Fruit fly (Drosophila melanogaster): ENCODE results near the gene CG4281.
A peak's percentile ranks its signal among the peaks of the same experiment; 100 is the strongest.

Gene CG4281

dm6 chrX:2050070-2050899 is 14.7 kb downstream of the CG4281 start, which contains the start of gene moody (continued):
- TF ChIP-seq CG3919 (GFP tag; optimal IDR thresholded peaks at IDR 0.05) (peak; percentile 96), ss (GFP tag; optimal IDR thresholded peaks at IDR 0.05) (peak; percentile 88 to 92), CG16779 (tag; optimal IDR thresholded peaks at IDR 0.05) (peak; percentile 95), CG6854 (GFP tag; optimal IDR thresholded peaks at IDR 0.05) (peak; percentile 80), Smox (GFP tag; optimal IDR thresholded peaks at IDR 0.05) (peak; percentile 92), CG6792 (GFP tag; optimal IDR thresholded peaks at IDR 0.05) (peak; percentile 96), fd59A (GFP tag; optimal IDR thresholded peaks at IDR 0.05) (peak; percentile 87), CG6808 (GFP tag; optimal IDR thresholded peaks at IDR 0.05) (peak; percentile 89), OdsH (GFP tag; optimal IDR thresholded peaks at IDR 0.05) (peak; percentile 90), Ets96B (tag; optimal IDR thresholded peaks at IDR 0.05) (peak; percentile 88), cyc (GFP tag; optimal IDR thresholded peaks at IDR 0.05) (peak; percentile 95), CG6163 (GFP tag; IDR thresholded peaks at IDR 0.05) (peak; percentile 99), eg (GFP tag; IDR thresholded peaks at IDR 0.05) (peak; percentile 99), net (GFP tag; optimal IDR thresholded peaks at IDR 0.05) (peak; percentile 95), spab (GFP tag; optimal IDR thresholded peaks at IDR 0.05) (peak; percentile 82), Eip93F (GFP tag; optimal IDR thresholded peaks at IDR 0.05) (peak; percentile 74), CG11902 (GFP tag; optimal IDR thresholded peaks at IDR 0.05) (peak; percentile 94), Blimp-1 (GFP tag; optimal IDR thresholded peaks at IDR 0.05) (peak; percentile 86), CG32006 (GFP tag; optimal IDR thresholded peaks at IDR 0.05) (peak; percentile 94), Met (GFP tag; optimal IDR thresholded peaks at IDR 0.05) (peak; percentile 91), Ets21C (GFP tag; optimal IDR thresholded peaks at IDR 0.05) (peak; percentile 89), fkh (GFP tag; optimal IDR thresholded peaks at IDR 0.05) (peak; percentile 84), CG9139 (GFP tag; optimal IDR thresholded peaks at IDR 0.05) (peak; percentile 83), CG11294 (GFP tag; IDR thresholded peaks at IDR 0.05) (peak; percentile 95), CG6276 (GFP tag; optimal IDR thresholded peaks at IDR 0.05) (peak; percentile 92), achi (GFP tag; optimal IDR thresholded peaks at IDR 0.05) (peak; percentile 93), Eip78C (GFP tag) (peak; percentile 97), fd85E (GFP tag; optimal IDR thresholded peaks at IDR 0.05) (peak; percentile 83), topi (GFP tag; optimal IDR thresholded peaks at IDR 0.05) (peak; percentile 91), dsx (GFP tag; optimal IDR thresholded peaks at IDR 0.05; ENCODE audit: poor library complexity, severe bottlenecking) (peak; percentile 82)

- TF ChIP-seq svp (GFP tag) (peak; percentile 70), CG6808 (GFP tag; optimal IDR thresholded peaks at IDR 0.05) (no peak), CG4318 (GFP tag; optimal IDR thresholded peaks at IDR 0.05) (no peak), Eip78C (GFP tag) (peak; percentile 33), Met (GFP tag; optimal IDR thresholded peaks at IDR 0.05) (peak; percentile 31), ss (GFP tag; optimal IDR thresholded peaks at IDR 0.05) (no peak), fkh (GFP tag; optimal IDR thresholded peaks at IDR 0.05) (peak; percentile 51), vri (GFP tag; optimal IDR thresholded peaks at IDR 0.05) (peak; percentile 87)
These were observed 15.9 kb downstream of the CG4281 start for dm6 chrX:2048778-2049686.

DNA sequence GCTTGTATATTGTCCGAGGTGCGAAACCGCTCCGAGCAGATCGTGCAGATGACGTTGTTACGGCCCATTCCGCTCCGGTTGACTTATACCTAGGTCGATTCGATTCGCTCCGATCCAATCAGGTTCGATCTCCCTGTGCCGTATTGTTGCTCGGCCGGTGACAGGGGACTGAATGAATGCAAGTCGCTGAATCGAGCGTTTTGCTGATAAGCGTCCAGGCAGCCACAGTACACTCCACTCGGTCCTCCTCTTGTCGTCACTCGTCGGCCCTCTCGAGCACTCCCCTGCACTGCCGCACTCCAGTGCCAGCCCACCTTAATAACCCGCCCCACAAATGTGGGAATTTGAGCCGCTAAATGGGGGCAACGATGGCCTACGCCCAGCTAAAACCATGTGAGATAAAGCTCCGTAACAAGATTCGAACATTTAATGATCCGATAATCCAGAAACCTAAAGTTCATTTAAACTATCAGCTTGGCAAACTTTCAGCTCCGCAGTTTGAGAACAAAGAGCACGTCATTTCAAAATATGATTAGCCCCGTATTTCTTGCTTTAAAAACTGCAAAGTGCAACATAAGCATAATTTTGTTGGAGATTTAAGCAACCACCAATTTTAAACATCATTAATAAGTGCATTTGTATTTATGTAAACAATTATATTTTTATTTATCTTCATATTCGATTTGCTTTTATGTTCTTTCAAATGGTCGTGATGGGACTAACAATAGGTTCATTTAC is 21.1 kb downstream of the CG4281 start, which contains the start of gene CG4325:
Gene CG4325, minus strand, starts transcription at position 159 of the 738 bp plus-strand sequence.
- TF ChIP-seq vri (GFP tag; optimal IDR thresholded peaks at IDR 0.05): peak; percentile 39
- TF ChIP-seq CG9139 (GFP tag; optimal IDR thresholded peaks at IDR 0.05): no peak
- peak; percentile 95 for TF ChIP-seq svp (GFP tag)
- peak; percentile 15 for TF ChIP-seq Eip78C (GFP tag)
- 0 out of 3 replicates have a peak, but pooled peaks have one; percentile 16 for TF ChIP-seq CG6163 (GFP tag; IDR thresholded peaks at IDR 0.05)
- no peak for TF ChIP-seq salr (GFP tag; optimal IDR thresholded peaks at IDR 0.05)
